Fruit fly (Drosophila melanogaster) whole organism, prepupa: Measurements from ENCODE around the gene CG11345.

Experiments
- Blimp-1 ChIP-seq: fragments of 200-800 bp; sonication (Bioruptor generic); optimal IDR thresholded peaks from 3 replicates; lab custom pipeline; 2017; ENCODE audit warnings: missing biosample characterization, missing genetic modification characterization, mild to moderate bottlenecking, moderate library complexity, missing genetic modification reagents
- CG10631 ChIP-seq: fragments of 200-800 bp; sonication (Bioruptor generic); optimal IDR thresholded peaks from 2 replicates; lab custom pipeline; 2016; ENCODE audit warnings: missing biosample characterization, missing genetic modification characterization
- CG11294 ChIP-seq: fragments of 200-800 bp; sonication (Bioruptor generic); IDR thresholded peaks from 2 replicates; pipeline ENCODE4 v1.3.6; 2022; ENCODE audit warnings: missing biosample characterization, missing genetic modification characterization
- CG11762 ChIP-seq: fragments of 200-800 bp; sonication (Bioruptor generic); optimal IDR thresholded peaks from 3 replicates; lab custom pipeline; 2016; ENCODE audit warnings: missing biosample characterization, missing genetic modification characterization; ENCODE audit not compliant: insufficient read depth
- CG1621 ChIP-seq: fragments of 200-800 bp; sonication (Bioruptor generic); optimal IDR thresholded peaks from 3 replicates; lab custom pipeline; 2018; ENCODE audit warnings: missing biosample characterization, mild to moderate bottlenecking, missing genetic modification characterization
- CG16779 ChIP-seq: fragments of 200-800 bp; sonication (Bioruptor generic); optimal IDR thresholded peaks from 3 replicates; lab custom pipeline; 2017; ENCODE audit warnings: missing biosample characterization, mild to moderate bottlenecking, missing genetic modification characterization
- CG3032 ChIP-seq: fragments of 200-800 bp; optimal IDR thresholded peaks from 2 replicates; lab custom pipeline; 2019; ENCODE audit warnings: missing biosample characterization, mild to moderate bottlenecking, missing genetic modification characterization, moderate library complexity
- CG32006 ChIP-seq: fragments of 200-800 bp; sonication (Bioruptor generic); optimal IDR thresholded peaks from 3 replicates; lab custom pipeline; 2017; ENCODE audit warnings: missing biosample characterization, mild to moderate bottlenecking, missing genetic modification characterization
- CG4318 ChIP-seq: fragments of 200-800 bp; sonication (Bioruptor generic); optimal IDR thresholded peaks from 3 replicates; lab custom pipeline; 2017; ENCODE audit warnings: missing biosample characterization, mild to moderate bottlenecking, missing genetic modification characterization
- CG6163 ChIP-seq: fragments of 200-800 bp; sonication (Bioruptor generic); IDR thresholded peaks from 3 replicates; pipeline ENCODE4 v1.3.6; 2022; ENCODE audit warnings: missing biosample characterization, missing genetic modification characterization
- CG6276 ChIP-seq: fragments of 200-800 bp; sonication (Bioruptor generic); optimal IDR thresholded peaks from 2 replicates; lab custom pipeline; 2017; ENCODE audit warnings: missing biosample characterization, mild to moderate bottlenecking, missing genetic modification characterization
- CG6792 ChIP-seq: fragments of 200-800 bp; sonication (Bioruptor generic); optimal IDR thresholded peaks from 3 replicates; lab custom pipeline; 2016; ENCODE audit warnings: missing biosample characterization, missing genetic modification characterization
- CG6808 ChIP-seq: fragments of 200-800 bp; sonication (Bioruptor generic); optimal IDR thresholded peaks from 3 replicates; lab custom pipeline; 2017; ENCODE audit warnings: missing biosample characterization, missing genetic modification characterization, mild to moderate bottlenecking, moderate library complexity, missing genetic modification reagents
- CG6854 ChIP-seq: fragments of 200-800 bp; sonication (Bioruptor generic); optimal IDR thresholded peaks from 2 replicates; lab custom pipeline; 2017; ENCODE audit warnings: missing biosample characterization, mild to moderate bottlenecking, missing genetic modification characterization
- CG7368 ChIP-seq: fragments of 200-800 bp; sonication (Bioruptor generic); optimal IDR thresholded peaks from 3 replicates; lab custom pipeline; 2016; ENCODE audit warnings: missing biosample characterization, missing genetic modification characterization
- CG8119 ChIP-seq: fragments of 200-800 bp; sonication (Bioruptor generic); IDR thresholded peaks from 3 replicates; pipeline ENCODE4 v1.3.6; 2022; ENCODE audit warnings: missing biosample characterization, missing genetic modification characterization
- CG8319 ChIP-seq: fragments of 200-800 bp; sonication (Bioruptor generic); optimal IDR thresholded peaks from 3 replicates; lab custom pipeline; 2016; ENCODE audit warnings: missing biosample characterization, missing genetic modification characterization
- CG8632 ChIP-seq: fragments of 200-800 bp; sonication (Bioruptor generic); optimal IDR thresholded peaks from 3 replicates; lab custom pipeline; 2016; ENCODE audit warnings: missing biosample characterization, missing genetic modification characterization
- Eip75B ChIP-seq: fragments of 200-800 bp; sonication (Bioruptor generic); optimal IDR thresholded peaks from 3 replicates; lab custom pipeline; 2016; ENCODE audit warnings: missing biosample characterization, missing genetic modification characterization
- Eip78C ChIP-seq: fragments of 200-800 bp; sonication (Bioruptor generic); peaks from one replicate; lab custom pipeline; 2016; ENCODE audit warnings: missing biosample characterization, missing genetic modification characterization
- Ets96B ChIP-seq: fragments of 200-800 bp; optimal IDR thresholded peaks from 2 replicates; lab custom pipeline; 2019; ENCODE audit warnings: missing biosample characterization, mild to moderate bottlenecking, missing genetic modification characterization, moderate library complexity
- Gug ChIP-seq: fragments of 200-800 bp; sonication (Bioruptor generic); IDR thresholded peaks from 2 replicates; pipeline ENCODE4 v1.3.6; 2022; ENCODE audit warnings: missing biosample characterization, missing genetic modification characterization
- Met ChIP-seq: fragments of 200-800 bp; sonication (Bioruptor generic); optimal IDR thresholded peaks from 3 replicates; lab custom pipeline; 2016; ENCODE audit warnings: missing biosample characterization, missing genetic modification characterization
- OdsH ChIP-seq: fragments of 200-800 bp; sonication (Bioruptor generic); optimal IDR thresholded peaks from 3 replicates; lab custom pipeline; 2016; ENCODE audit warnings: missing biosample characterization, missing genetic modification characterization
- Sox14 ChIP-seq: fragments of 200-800 bp; sonication (Bioruptor generic); optimal IDR thresholded peaks from 3 replicates; lab custom pipeline; 2016; ENCODE audit warnings: missing biosample characterization, missing genetic modification characterization
- Sox15 ChIP-seq: fragments of 200-800 bp; sonication (Bioruptor generic); optimal IDR thresholded peaks from 3 replicates; lab custom pipeline; 2016; ENCODE audit warnings: missing biosample characterization, missing genetic modification characterization
- achi ChIP-seq: fragments of 200-800 bp; sonication (Bioruptor generic); optimal IDR thresholded peaks from 3 replicates; lab custom pipeline; 2016; ENCODE audit warnings: missing biosample characterization, missing genetic modification characterization
- cyc ChIP-seq: fragments of 200-800 bp; sonication (Bioruptor generic); optimal IDR thresholded peaks from 3 replicates; lab custom pipeline; 2016; ENCODE audit warnings: missing biosample characterization, missing genetic modification characterization
- dac ChIP-seq: fragments of 200-800 bp; sonication (Bioruptor generic); optimal IDR thresholded peaks from 2 replicates; lab custom pipeline; 2017; ENCODE audit warnings: missing biosample characterization, mild to moderate bottlenecking, missing genetic modification characterization
- dsx ChIP-seq: fragments of 200-800 bp; optimal IDR thresholded peaks from 3 replicates; lab custom pipeline; 2019; ENCODE audit warnings: missing biosample characterization, mild to moderate bottlenecking, missing genetic modification characterization, moderate library complexity; ENCODE audit not compliant: poor library complexity, severe bottlenecking
- eg ChIP-seq: fragments of 200-800 bp; sonication (Bioruptor generic); IDR thresholded peaks from 3 replicates; pipeline ENCODE4 v1.3.6; 2022; ENCODE audit warnings: missing biosample characterization, missing genetic modification characterization
- esn ChIP-seq: fragments of 200-800 bp; sonication (Bioruptor generic); optimal IDR thresholded peaks from 2 replicates; lab custom pipeline; 2016; ENCODE audit warnings: missing biosample characterization, mild to moderate bottlenecking, missing genetic modification characterization, moderate library complexity
- fd59A ChIP-seq: fragments of 200-800 bp; sonication (Bioruptor generic); optimal IDR thresholded peaks from 2 replicates; lab custom pipeline; 2017; ENCODE audit warnings: missing biosample characterization, mild to moderate bottlenecking, missing genetic modification characterization, missing genetic modification reagents
- lz ChIP-seq: fragments of 200-800 bp; sonication (Bioruptor generic); optimal IDR thresholded peaks from 3 replicates; lab custom pipeline; 2016; ENCODE audit warnings: missing biosample characterization, missing genetic modification characterization
- net ChIP-seq: fragments of 200-800 bp; sonication (Bioruptor generic); optimal IDR thresholded peaks from 3 replicates; lab custom pipeline; 2016; ENCODE audit warnings: missing biosample characterization, missing genetic modification characterization
- pdm3 ChIP-seq: fragments of 200-800 bp; sonication (Bioruptor generic); optimal IDR thresholded peaks from 3 replicates; lab custom pipeline; 2016; ENCODE audit warnings: missing biosample characterization, missing genetic modification characterization
- salr ChIP-seq, 2 experiments: fragments of 200-800 bp; sonication (Bioruptor generic); optimal IDR thresholded peaks; 3 replicates each; lab custom pipeline; 2016 to 2018; ENCODE audit warnings: missing biosample characterization in 2 of 2, missing genetic modification characterization in 2 of 2, mild to moderate bottlenecking in 1 of 2
- spab ChIP-seq: fragments of 200-800 bp; sonication (Bioruptor generic); optimal IDR thresholded peaks from 2 replicates; lab custom pipeline; 2017; ENCODE audit warnings: missing biosample characterization, mild to moderate bottlenecking, missing genetic modification characterization, missing genetic modification reagents
- svp ChIP-seq: fragments of 200-800 bp; sonication (Bioruptor generic); peaks from one replicate; lab custom pipeline; 2016; ENCODE audit warnings: missing biosample characterization, missing genetic modification characterization
- topi ChIP-seq: fragments of 200-800 bp; sonication (Bioruptor generic); optimal IDR thresholded peaks from 3 replicates; lab custom pipeline; 2016; ENCODE audit warnings: missing biosample characterization, missing genetic modification characterization
- vri ChIP-seq: fragments of 200-800 bp; sonication (Bioruptor generic); optimal IDR thresholded peaks from 3 replicates; lab custom pipeline; 2016; ENCODE audit warnings: missing biosample characterization, mild to moderate bottlenecking, missing genetic modification characterization

CG11345 gene

DNA sequence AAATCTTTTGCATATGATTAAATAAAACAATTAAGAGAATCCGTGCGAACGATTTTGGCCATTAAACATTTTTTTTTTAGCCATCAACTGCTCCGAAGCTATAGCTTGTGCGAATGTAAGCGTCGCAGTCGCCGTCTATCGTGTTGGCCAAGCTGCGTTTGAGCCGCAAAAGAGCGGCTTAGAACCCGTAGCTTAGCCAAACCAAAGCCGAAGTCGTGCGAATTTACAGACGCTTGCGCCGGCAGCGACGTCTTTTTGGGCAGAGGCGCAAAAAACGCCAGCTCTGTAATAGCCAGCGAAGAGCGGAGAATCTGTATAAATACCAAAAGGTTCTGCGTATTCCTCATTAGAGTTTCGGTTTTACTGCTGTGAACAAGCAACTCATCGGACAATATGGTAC lies 22.0 kb upstream of the CG11345 start, which contains the start of gene CG7465:
Gene CG7465, plus strand, starts transcription at position 346 of the 400 bp plus-strand sequence.
- TF ChIP-seq CG6163 (GFP tag; lab: Robert Waterston, UW) (no peak), vri (no peak), lz (no peak), CG11762 (GFP tag; lab: Kevin White, UChicago) (no peak), CG6854 (no peak)
- TF ChIP-seq, all 60 proteins: peak for 0

DNA sequence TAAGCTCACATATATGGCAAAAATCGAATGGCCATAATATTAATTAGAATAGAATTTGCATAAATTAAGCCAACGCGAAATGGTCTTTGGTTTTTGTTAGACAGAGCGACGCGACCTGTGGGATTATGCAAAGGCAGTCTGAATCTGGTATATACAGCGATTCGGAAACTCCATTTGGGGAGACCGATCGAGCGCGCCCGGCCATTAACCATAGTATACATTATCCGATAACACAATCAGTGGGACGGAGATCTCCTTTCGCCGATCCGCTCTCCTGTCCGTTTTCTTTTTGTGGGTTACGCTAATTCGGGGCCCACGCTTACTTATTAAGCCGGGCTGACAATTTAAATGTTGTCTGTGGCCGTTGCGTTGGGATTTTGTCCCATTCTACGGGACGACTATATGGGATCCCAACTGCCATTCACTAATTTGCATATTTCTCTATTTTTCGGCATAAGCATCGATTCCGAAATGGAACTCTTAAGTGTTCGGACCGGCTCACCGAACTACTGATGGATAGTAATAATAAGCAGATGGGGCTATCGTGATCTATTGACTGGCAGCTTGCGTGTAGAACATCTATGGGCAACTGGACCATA lies 19.8 kb upstream of the CG11345 start:
- TF ChIP-seq esn (GFP tag; lab: Kevin White, UChicago), result no peak
- no peak for TF ChIP-seq Met (GFP tag; lab: Kevin White, UChicago)
- no peak for TF ChIP-seq Eip78C (GFP tag; lab: Kevin White, UChicago)
- no peak for TF ChIP-seq CG6808 (GFP tag; lab: Kevin White, UChicago)
- TF ChIP-seq cyc (GFP tag; lab: Kevin White, UChicago), result no peak
- no peak for TF ChIP-seq achi
- no peak for TF ChIP-seq CG6854
- no peak for TF ChIP-seq svp (GFP tag; lab: Kevin White, UChicago)
- no peak for TF ChIP-seq CG6792 (GFP tag; lab: Kevin White, UChicago)
- TF ChIP-seq CG7368 (GFP tag; lab: Kevin White, UChicago), result no peak
- no peak for TF ChIP-seq CG10631 (GFP tag; lab: Kevin White, UChicago)
- no peak for TF ChIP-seq CG4318 (GFP tag; lab: Kevin White, UChicago)
- no peak for TF ChIP-seq CG11294 (GFP tag; lab: Robert Waterston, UW)
- no peak for TF ChIP-seq OdsH (GFP tag; lab: Kevin White, UChicago)
- TF ChIP-seq CG1621 (tag; lab: Kevin White, UChicago), result no peak
- no peak for TF ChIP-seq dsx (GFP tag; lab: Kevin White, UChicago)
- TF ChIP-seq pdm3 (GFP tag; lab: Kevin White, UChicago), result no peak
- TF ChIP-seq spab (GFP tag; lab: Kevin White, UChicago), result no peak

DNA sequence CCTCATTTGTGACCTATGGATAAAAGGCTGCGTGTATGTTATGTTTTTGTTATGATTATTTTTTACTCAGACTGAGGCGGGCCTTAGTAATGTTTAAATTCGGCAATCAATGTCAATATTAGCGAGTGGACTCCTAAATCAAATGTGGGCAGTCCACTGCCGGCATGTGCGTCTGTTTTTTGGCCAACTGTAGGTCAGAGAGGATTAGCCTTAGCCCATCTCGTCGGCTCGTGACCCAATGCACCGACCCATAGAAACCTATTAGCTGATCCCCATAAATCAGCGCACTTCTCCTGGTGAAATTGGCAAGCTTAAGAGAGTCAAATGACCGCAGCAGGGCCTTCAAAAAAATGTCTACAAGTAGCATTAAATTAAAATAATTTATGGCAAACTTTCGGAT lies 17.7 kb upstream of the CG11345 start:
- TF ChIP-seq Blimp-1 (GFP tag; lab: Kevin White, UChicago) (no peak), CG8119 (GFP tag; lab: Robert Waterston, UW) (0 out of 3 replicates have a peak, but pooled peaks have one; percentile 2)
- TF ChIP-seq, all 60 proteins: peak for 1

DNA sequence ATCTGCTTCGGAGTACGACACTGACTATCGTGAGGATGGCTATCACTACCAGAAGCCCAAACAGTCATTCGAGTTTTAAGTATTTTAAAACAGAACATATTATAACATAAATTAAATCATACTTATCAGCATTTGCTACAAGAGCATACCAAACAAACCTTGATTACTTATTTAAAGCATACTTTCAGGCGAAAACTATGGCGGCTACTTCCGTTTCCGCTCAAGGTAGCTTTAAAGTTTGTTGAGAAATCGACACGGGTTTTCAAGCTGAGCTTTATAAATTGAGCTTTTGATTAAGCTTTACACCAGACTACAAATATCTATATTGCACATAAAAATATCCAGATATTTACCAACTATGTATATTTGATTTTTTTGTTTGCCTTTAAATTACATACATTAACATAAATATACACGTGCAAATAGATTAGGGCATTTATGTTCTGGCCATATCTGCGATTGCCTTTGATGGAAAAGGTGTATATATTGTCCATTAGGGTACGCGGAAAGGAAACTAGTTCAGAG lies 17.0 kb upstream of the CG11345 start:
- TF ChIP-seq Eip75B (peak; percentile 40), CG11294 (GFP tag; lab: Robert Waterston, UW) (no peak), Sox14 (GFP tag; lab: Kevin White, UChicago) (no peak), CG4318 (GFP tag; lab: Kevin White, UChicago) (no peak), Blimp-1 (GFP tag; lab: Kevin White, UChicago) (no peak), CG10631 (GFP tag; lab: Kevin White, UChicago) (no peak), CG6163 (GFP tag; lab: Robert Waterston, UW) (peak; percentile 82), CG1621 (tag; lab: Kevin White, UChicago) (no peak), dsx (GFP tag; lab: Kevin White, UChicago) (no peak), CG32006 (GFP tag; lab: Kevin White, UChicago) (peak; percentile 31), Met (GFP tag; lab: Kevin White, UChicago) (peak; percentile 37), CG16779 (tag; lab: Kevin White, UChicago) (peak; percentile 22), net (GFP tag; lab: Kevin White, UChicago) (peak; percentile 71), fd59A (GFP tag; lab: Kevin White, UChicago) (peak; percentile 3), cyc (GFP tag; lab: Kevin White, UChicago) (peak; percentile 2), svp (GFP tag; lab: Kevin White, UChicago) (peak; percentile 51), CG6276 (peak; percentile 28), dac (GFP tag; lab: Kevin White, UChicago) (peak; percentile 46), Ets96B (tag; lab: Kevin White, UChicago) (no peak), achi (peak; percentile 52), CG6808 (GFP tag; lab: Kevin White, UChicago) (peak; percentile 14), topi (peak; percentile 19), CG7368 (GFP tag; lab: Kevin White, UChicago) (peak; percentile 36), CG8319 (GFP tag; lab: Kevin White, UChicago) (peak; percentile 33), Sox15 (no peak), eg (peak; percentile 83), CG11762 (GFP tag; lab: Kevin White, UChicago) (peak; percentile 26), lz (peak; percentile 23), Gug (GFP tag; lab: Robert Waterston, UW) (no peak), Eip78C (GFP tag; lab: Kevin White, UChicago) (peak; percentile 90), CG8632 (GFP tag; lab: Kevin White, UChicago) (peak; percentile 47), salr (GFP tag; optimal IDR thresholded peaks at IDR 0.05; lab: Kevin White, UChicago) (peak in 1 of 2 experiments; percentile 35), CG3032 (no peak)
